Fruit fly (Drosophila melanogaster) S2 (cell line): ENCODE results near the gene dmrt11E.

Experiments
- CG8478 ChIP-seq: fragments of >200 bp; optimal IDR thresholded peaks from 2 replicates; lab custom pipeline; 2018
- CTCF ChIP-seq, 2 experiments: fragments of >200 bp; optimal IDR thresholded peaks; 2 replicates each; lab custom pipeline; 2018

DNA sequence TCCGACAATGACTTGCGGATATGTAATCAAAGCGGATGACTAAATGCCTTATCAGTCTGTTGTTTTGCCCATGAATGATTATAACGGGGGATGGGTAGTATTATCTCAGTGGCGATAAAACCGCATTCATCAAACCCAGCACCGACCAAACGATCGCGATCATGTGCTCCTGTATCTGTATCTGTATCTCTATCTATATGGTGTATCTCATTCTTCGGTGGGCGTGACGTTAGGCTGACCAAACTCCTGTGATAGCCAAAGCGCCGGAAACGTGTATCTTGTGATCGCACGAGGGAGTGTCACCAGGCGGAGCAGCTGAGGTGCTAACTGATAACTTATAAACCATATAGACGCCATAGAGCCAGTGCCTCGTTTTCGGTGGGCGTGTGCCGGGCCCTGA is 24.8 kb downstream of the dmrt11E start:
- TF ChIP-seq CTCF (optimal IDR thresholded peaks at IDR 0.05; lab: Kevin White, UChicago), result no peak
- no peak for TF ChIP-seq CG8478
